Fruit fly (Drosophila melanogaster): ENCODE data around the gene CG32445.

dm6 chr3L:21610535-21610934 lies 28.6 kb upstream of the CG32445 start:
- TF ChIP-seq Nf-YA (GFP tag; IDR thresholded peaks at IDR 0.05): no peak
- no peak for TF ChIP-seq CG1024 (GFP tag; IDR thresholded peaks at IDR 0.05)
- TF ChIP-seq CG6683 (GFP tag; optimal IDR thresholded peaks at IDR 0.05): no peak
- TF ChIP-seq CG15073 (GFP tag; optimal IDR thresholded peaks at IDR 0.05): no peak
- TF ChIP-seq chm (GFP tag; IDR thresholded peaks at IDR 0.05): no peak
- TF ChIP-seq Spps (tag; optimal IDR thresholded peaks at IDR 0.05): no peak
- TF ChIP-seq nmo (GFP tag; optimal IDR thresholded peaks at IDR 0.05): no peak
- TF ChIP-seq sim (GFP tag; IDR thresholded peaks at IDR 0.05): no peak
